Fruit fly (Drosophila melanogaster) whole organism, embryonic: ENCODE measurements around the gene CG15368.
A peak's percentile ranks its signal among the peaks of the same experiment; 100 is the strongest.

Experiments
- Atf-2 ChIP-seq: fragments of 200-800 bp; sonication (Bioruptor generic); optimal IDR thresholded peaks from 2 replicates; lab custom pipeline; 2016; ENCODE audit warnings: missing biosample characterization, missing genetic modification characterization
- Bdp1 ChIP-seq: fragments of 200-800 bp; sonication (Bioruptor generic); optimal IDR thresholded peaks from 3 replicates; lab custom pipeline; 2016; ENCODE audit warnings: missing biosample characterization, missing genetic modification characterization
- CG10321 ChIP-seq: fragments of 200-800 bp; sonication (Bioruptor generic); IDR thresholded peaks from 2 replicates; pipeline ENCODE4 v1.3.6; 2022; ENCODE audit warnings: missing biosample characterization, missing genetic modification characterization
- CG11696 ChIP-seq: fragments of 200-800 bp; sonication (Bioruptor generic); IDR thresholded peaks from 2 replicates; pipeline ENCODE4 v1.3.6; 2022; ENCODE audit warnings: missing biosample characterization, missing genetic modification characterization
- CG12219 ChIP-seq: fragments of 200-800 bp; sonication (Bioruptor generic); optimal IDR thresholded peaks from 3 replicates; lab custom pipeline; 2018; ENCODE audit warnings: missing biosample characterization, mild to moderate bottlenecking, missing genetic modification characterization
- CG14441 ChIP-seq: fragments of 200-800 bp; sonication (Bioruptor generic); IDR thresholded peaks from 2 replicates; pipeline ENCODE4 v1.3.6; 2022; ENCODE audit warnings: missing biosample characterization, missing genetic modification characterization
- CG15696 ChIP-seq: fragments of 200-800 bp; sonication (Bioruptor generic); optimal IDR thresholded peaks from 2 replicates; lab custom pipeline; 2019; ENCODE audit warnings: missing biosample characterization, mild to moderate bottlenecking, missing genetic modification characterization, moderate library complexity
- CG18262 ChIP-seq: fragments of 200-800 bp; optimal IDR thresholded peaks from 3 replicates; lab custom pipeline; 2019; ENCODE audit warnings: missing biosample characterization, mild to moderate bottlenecking, missing genetic modification characterization, moderate library complexity
- CG1832 ChIP-seq: fragments of 200-800 bp; sonication (Bioruptor generic); optimal IDR thresholded peaks from 2 replicates; lab custom pipeline; 2017; ENCODE audit warnings: missing biosample characterization, mild to moderate bottlenecking, missing genetic modification characterization, inconsistent platforms
- CG30403 ChIP-seq: fragments of 200-800 bp; sonication (Bioruptor generic); optimal IDR thresholded peaks from 3 replicates; lab custom pipeline; 2016; ENCODE audit warnings: missing biosample characterization, missing genetic modification characterization
- CG31388 ChIP-seq: fragments of 200-800 bp; sonication (Bioruptor generic); optimal IDR thresholded peaks from 2 replicates; lab custom pipeline; 2016; ENCODE audit warnings: missing biosample characterization, missing genetic modification characterization
- CG32532 ChIP-seq: fragments of 200-800 bp; sonication (Bioruptor generic); IDR thresholded peaks from 2 replicates; pipeline ENCODE4 v1.3.6; 2022; ENCODE audit warnings: missing biosample characterization, missing genetic modification characterization
- CG3995 ChIP-seq: fragments of 200-800 bp; sonication (Bioruptor generic); optimal IDR thresholded peaks from 3 replicates; lab custom pipeline; 2016; ENCODE audit warnings: missing biosample characterization, missing genetic modification characterization
- CG5953 ChIP-seq: fragments of 200-800 bp; sonication (Bioruptor generic); IDR thresholded peaks from 2 replicates; pipeline ENCODE4 v1.3.6; 2022; ENCODE audit warnings: missing biosample characterization, missing genetic modification characterization
- CG6654 ChIP-seq: fragments of 200-800 bp; sonication (Bioruptor generic); optimal IDR thresholded peaks from 2 replicates; lab custom pipeline; 2017; ENCODE audit warnings: missing biosample characterization, mild to moderate bottlenecking, missing genetic modification characterization
- CG8281 ChIP-seq: fragments of 200-800 bp; sonication (Bioruptor generic); optimal IDR thresholded peaks from 2 replicates; lab custom pipeline; 2018; ENCODE audit warnings: missing biosample characterization, mild to moderate bottlenecking, missing genetic modification characterization, moderate library complexity
- CG9727 ChIP-seq: fragments of 200-800 bp; sonication (Bioruptor generic); optimal IDR thresholded peaks from 3 replicates; lab custom pipeline; 2017; ENCODE audit warnings: missing biosample characterization, mild to moderate bottlenecking, missing genetic modification characterization
- D19B ChIP-seq: fragments of 200-800 bp; sonication (Bioruptor generic); optimal IDR thresholded peaks from 2 replicates; lab custom pipeline; 2017; ENCODE audit warnings: missing biosample characterization, mild to moderate bottlenecking, missing genetic modification characterization
- Drgx ChIP-seq: fragments of 200-800 bp; sonication (Bioruptor generic); IDR thresholded peaks from 2 replicates; pipeline ENCODE4 v1.3.6; 2022; ENCODE audit warnings: missing biosample characterization, missing genetic modification characterization
- Ets65A ChIP-seq: fragments of 200-800 bp; sonication (Bioruptor generic); peaks from one replicate; lab custom pipeline; 2016; ENCODE audit warnings: missing biosample characterization, missing genetic modification characterization
- Fer3 ChIP-seq: fragments of 200-800 bp; sonication (Bioruptor generic); optimal IDR thresholded peaks from 2 replicates; lab custom pipeline; 2018; ENCODE audit warnings: missing biosample characterization, mild to moderate bottlenecking, missing genetic modification characterization, moderate library complexity
- Med ChIP-seq: fragments of 200-800 bp; sonication (Bioruptor generic); peaks from one replicate; lab custom pipeline; 2016; ENCODE audit warnings: missing biosample characterization, missing genetic modification characterization, mild to moderate bottlenecking, inconsistent platforms, moderate library complexity
- Oli ChIP-seq: fragments of 200-800 bp; sonication (Bioruptor generic); optimal IDR thresholded peaks from 2 replicates; lab custom pipeline; 2018; ENCODE audit warnings: missing biosample characterization, mild to moderate bottlenecking, missing genetic modification characterization, moderate library complexity
- Trl ChIP-seq, 3 experiments: fragments of >200 bp in 2 of 3; fragments of 200-800 bp in 1 of 3; sonication (Bioruptor generic) in 1 of 3; optimal IDR thresholded peaks; 2 replicates in 1 of 3; 3 replicates in 2 of 3; lab custom pipeline; 2016 to 2017; ENCODE audit warnings: missing biosample characterization in 1 of 3, missing genetic modification characterization in 1 of 3
- aop ChIP-seq: fragments of 200-800 bp; sonication (Bioruptor generic); IDR thresholded peaks from 2 replicates; pipeline ENCODE4 v1.3.6; 2022; ENCODE audit warnings: missing biosample characterization, missing genetic modification characterization
- ci ChIP-seq: fragments of 200-800 bp; sonication (Bioruptor generic); IDR thresholded peaks from 3 replicates; pipeline ENCODE4 v1.3.6; 2022; ENCODE audit warnings: missing biosample characterization, missing genetic modification characterization
- crc ChIP-seq: fragments of 200-800 bp; sonication (Bioruptor generic); optimal IDR thresholded peaks from 2 replicates; lab custom pipeline; 2016; ENCODE audit warnings: missing biosample characterization, missing genetic modification characterization
- dati ChIP-seq: fragments of 200-800 bp; sonication (Bioruptor generic); IDR thresholded peaks from 2 replicates; pipeline ENCODE4 v1.3.6; 2022; ENCODE audit warnings: missing biosample characterization, missing genetic modification characterization
- eyg ChIP-seq: fragments of 200-800 bp; sonication (Bioruptor generic); optimal IDR thresholded peaks from 3 replicates; lab custom pipeline; 2016; ENCODE audit warnings: missing biosample characterization, missing genetic modification characterization
- fru ChIP-seq: fragments of >200 bp; optimal IDR thresholded peaks from 2 replicates; lab custom pipeline; 2017
- hkb ChIP-seq, 2 experiments: fragments of 200-800 bp in 1 of 2; fragments of >200 bp in 1 of 2; sonication (Bioruptor generic) in 1 of 2; IDR thresholded peaks in 1 of 2; optimal IDR thresholded peaks in 1 of 2; 2 replicates each; pipeline versions ENCODE4 v1.3.6 to Lab custom; 2017 to 2022; ENCODE audit warnings: missing biosample characterization in 1 of 2, missing genetic modification characterization in 1 of 2
- insv ChIP-seq, 2 experiments: fragments of 200-800 bp; sonication (Bioruptor generic); optimal IDR thresholded peaks; 3 replicates each; lab custom pipeline; 2016 to 2018; ENCODE audit warnings: missing biosample characterization in 2 of 2, missing genetic modification characterization in 2 of 2
- lilli ChIP-seq: fragments of 200-800 bp; sonication (Bioruptor generic); optimal IDR thresholded peaks from 3 replicates; lab custom pipeline; 2016; ENCODE audit warnings: missing biosample characterization, missing genetic modification characterization
- nmo ChIP-seq: fragments of 200-800 bp; sonication (Bioruptor generic); optimal IDR thresholded peaks from 2 replicates; lab custom pipeline; 2018; ENCODE audit warnings: missing biosample characterization, mild to moderate bottlenecking, missing genetic modification characterization, moderate library complexity
- nom ChIP-seq: fragments of 200-800 bp; sonication (Bioruptor generic); optimal IDR thresholded peaks from 2 replicates; lab custom pipeline; 2017; ENCODE audit warnings: missing biosample characterization, missing genetic modification characterization, mild to moderate bottlenecking, moderate library complexity, missing genetic modification reagents
- otp ChIP-seq: fragments of 200-800 bp; sonication (Bioruptor generic); IDR thresholded peaks from 3 replicates; pipeline ENCODE4, ENCODE4 v1.3.6; 2022; ENCODE audit warnings: missing biosample characterization, missing genetic modification characterization
- row ChIP-seq: fragments of 200-800 bp; sonication (Bioruptor generic); IDR thresholded peaks from 3 replicates; pipeline ENCODE4 v1.3.6; 2022; ENCODE audit warnings: missing biosample characterization, missing genetic modification characterization
- sd ChIP-seq: fragments of 200-800 bp; sonication (Bioruptor generic); optimal IDR thresholded peaks from 3 replicates; lab custom pipeline; 2018; ENCODE audit warnings: missing biosample characterization, mild to moderate bottlenecking, missing genetic modification characterization, moderate library complexity
- sens ChIP-seq: fragments of 200-800 bp; sonication (Bioruptor generic); peaks from one replicate; lab custom pipeline; 2016; ENCODE audit warnings: missing biosample characterization, missing genetic modification characterization
- tgo ChIP-seq: fragments of 200-800 bp; sonication (Bioruptor generic); IDR thresholded peaks from 3 replicates; pipeline ENCODE4 v1.3.6; 2022; ENCODE audit warnings: missing biosample characterization, missing genetic modification characterization
- ttk ChIP-seq: fragments of 200-800 bp; sonication (Bioruptor generic); IDR thresholded peaks from 2 replicates; pipeline ENCODE4 v2.1.2; 2022; ENCODE audit warnings: missing biosample characterization, missing genetic modification characterization
- tup ChIP-seq: fragments of 200-800 bp; sonication (Bioruptor generic); optimal IDR thresholded peaks from 2 replicates; lab custom pipeline; 2016; ENCODE audit warnings: missing biosample characterization, mild to moderate bottlenecking, missing genetic modification characterization, moderate library complexity
- usp ChIP-seq: fragments of >200 bp; optimal IDR thresholded peaks from 2 replicates; lab custom pipeline; 2017; ENCODE audit warnings: missing biosample characterization, missing genetic modification characterization

CG15368 gene

dm6 chrX:9252051-9252708 is 36.6 kb downstream of the CG15368 start:
- TF ChIP-seq Atf-2 (GFP tag; lab: Kevin White, UChicago) (no peak), CG11696 (GFP tag; lab: Robert Waterston, UW) (peak; percentile 68), nom (GFP tag; lab: Kevin White, UChicago) (peak; percentile 54), fru (lab: Kevin White, UChicago) (no peak), ttk (GFP tag; lab: Robert Waterston, UW) (0 out of 2 replicates have a peak, but pooled peaks have one; percentile 12), sd (tag; lab: Kevin White, UChicago) (no peak), dati (0 out of 2 replicates have a peak, but pooled peaks have one; percentile 16), CG8281 (tag; lab: Kevin White, UChicago) (no peak), Drgx (GFP tag; lab: Robert Waterston, UW) (peak; percentile 65), Oli (tag; lab: Kevin White, UChicago) (no peak), CG30403 (GFP tag; lab: Kevin White, UChicago) (no peak), lilli (GFP tag; lab: Kevin White, UChicago) (no peak), tgo (no peak), ci (GFP tag; lab: Robert Waterston, UW) (peak; percentile 63; the same call in 2 of the 3 replicates), CG5953 (GFP tag; lab: Robert Waterston, UW) (peak; percentile 56; the same call in 1 of the 2 replicates), hkb (optimal IDR thresholded peaks at IDR 0.05; lab: Kevin White, UChicago) (no peak), hkb (GFP tag; IDR thresholded peaks at IDR 0.05; lab: Robert Waterston, UW) (0 out of 2 replicates have a peak, but pooled peaks have one; percentile 21), CG3995 (no peak), Med (GFP tag; lab: Kevin White, UChicago) (peak; percentile 70), eyg (GFP tag; lab: Kevin White, UChicago) (no peak), Ets65A (GFP tag; lab: Kevin White, UChicago) (peak; percentile 88), otp (GFP tag; lab: Robert Waterston, UW) (0 out of 3 replicates have a peak, but pooled peaks have one; percentile 12), CG12219 (GFP tag; lab: Kevin White, UChicago) (no peak), usp (GFP tag; lab: Kevin White, UChicago) (no peak), CG9727 (GFP tag; lab: Kevin White, UChicago) (no peak), CG14441 (0 out of 2 replicates have a peak, but pooled peaks have one; percentile 17), aop (GFP tag; lab: Robert Waterston, UW) (no peak), Trl (optimal IDR thresholded peaks at IDR 0.05; lab: Kevin White, UChicago) (peak in 1 of 2 experiments; percentile 29), Trl (GFP tag; optimal IDR thresholded peaks at IDR 0.05; lab: Kevin White, UChicago) (no peak), CG18262 (no peak), CG31388 (GFP tag; lab: Kevin White, UChicago) (no peak)

dm6 chrX:9255021-9255420 is 39.4 kb downstream of the CG15368 start:
- no peak for TF ChIP-seq nmo (GFP tag; lab: Kevin White, UChicago)
- TF ChIP-seq Fer3 (tag; lab: Kevin White, UChicago): no peak
- TF ChIP-seq Bdp1 (GFP tag; lab: Kevin White, UChicago): no peak
- no peak for TF ChIP-seq CG6654
- TF ChIP-seq sd (tag; lab: Kevin White, UChicago): peak; percentile 79
- TF ChIP-seq usp (GFP tag; lab: Kevin White, UChicago): no peak
- TF ChIP-seq CG15696 (tag; lab: Kevin White, UChicago): no peak
- TF ChIP-seq CG1832: peak; percentile 65
- no peak for TF ChIP-seq tup (GFP tag; lab: Kevin White, UChicago)
- peak; percentile 61 for TF ChIP-seq CG10321 (GFP tag; lab: Robert Waterston, UW)
- TF ChIP-seq CG32532: no peak
- no peak for TF ChIP-seq crc
- no peak for TF ChIP-seq insv (GFP tag; optimal IDR thresholded peaks at IDR 0.05; lab: Kevin White, UChicago)
- peak; percentile 24 for TF ChIP-seq sens (GFP tag; lab: Kevin White, UChicago)
- 0 out of 3 replicates have a peak, but pooled peaks have one; percentile 15 for TF ChIP-seq row (GFP tag; lab: Robert Waterston, UW)
- TF ChIP-seq D19B (GFP tag; lab: Kevin White, UChicago): peak; percentile 60
